Worm (Caenorhabditis elegans) whole organism, L1 larva: Measurements from ENCODE around the gene rabs-5.

Source experiments
- C16A3.4 ChIP-seq: fragments of 150-350 bp; optimal IDR thresholded peaks from 2 replicates; lab custom pipeline; 2014; ENCODE audit warnings: missing biosample characterization, missing genetic modification characterization
- C34B4.2 ChIP-seq: sonication (generic microtip); optimal IDR thresholded peaks from 2 replicates; lab custom pipeline; 2017; ENCODE audit warnings: mild to moderate bottlenecking, missing genetic modification characterization, missing compliant biosample characterization
- F16B12.6 ChIP-seq: fragments of 150-350 bp; optimal IDR thresholded peaks from 2 replicates; lab custom pipeline; 2014; ENCODE audit warnings: missing biosample characterization, missing genetic modification characterization
- aha-1 ChIP-seq: fragments of 150-350 bp; optimal IDR thresholded peaks from 2 replicates; lab custom pipeline; 2014; ENCODE audit warnings: missing biosample characterization, missing genetic modification characterization
- alr-1 ChIP-seq: fragments of 200-800 bp; sonication (Bioruptor generic); optimal IDR thresholded peaks from 2 replicates; lab custom pipeline; 2018; ENCODE audit warnings: borderline replicate concordance, mild to moderate bottlenecking, missing genetic modification characterization, missing compliant biosample characterization
- aly-2 ChIP-seq: fragments of 150-350 bp; optimal IDR thresholded peaks from 2 replicates; lab custom pipeline; 2014; ENCODE audit warnings: missing biosample characterization, missing genetic modification characterization
- blmp-1 ChIP-seq: fragments of 150-350 bp; optimal IDR thresholded peaks from 2 replicates; lab custom pipeline; 2014; ENCODE audit warnings: missing biosample characterization, missing genetic modification characterization
- ceh-82 ChIP-seq, 3 experiments: fragments of 150-350 bp in 1 of 3; sonication (generic microtip) in 2 of 3; optimal IDR thresholded peaks; 2 replicates each; lab custom pipeline; 2014 to 2017; ENCODE audit warnings: missing biosample characterization in 3 of 3, missing genetic modification characterization in 3 of 3
- dpl-1 ChIP-seq, 3 experiments: fragments of 150-350 bp in 2 of 3; sonication (generic microtip) in 1 of 3; optimal IDR thresholded peaks; 2 replicates each; lab custom pipeline; 2014 to 2017; ENCODE audit warnings: missing biosample characterization in 3 of 3, missing genetic modification characterization in 3 of 3, missing genetic modification reagents in 3 of 3
- efl-1 ChIP-seq, 4 experiments: fragments of 150-350 bp; optimal IDR thresholded peaks in 3 of 4; peaks in 1 of 4; 1 replicate in 1 of 4; 2 replicates in 3 of 4; lab custom pipeline; 2014; ENCODE audit warnings: missing biosample characterization in 2 of 4, missing genetic modification characterization in 2 of 4, missing genetic modification reagents in 2 of 4
- efl-3 ChIP-seq: fragments of 200-800 bp; sonication (Bioruptor generic); optimal IDR thresholded peaks from 2 replicates; lab custom pipeline; 2018; ENCODE audit warnings: mild to moderate bottlenecking, missing genetic modification characterization, missing compliant biosample characterization
- egl-13 ChIP-seq: sonication (generic microtip); optimal IDR thresholded peaks from 2 replicates; lab custom pipeline; 2016; ENCODE audit warnings: missing genotype, missing genetic modification reagents, missing genetic modification characterization, missing compliant biosample characterization
- egl-27 ChIP-seq, 2 experiments: fragments of 150-350 bp in 1 of 2; sonication (generic microtip); optimal IDR thresholded peaks; 3 replicates each; lab custom pipeline; 2017 to 2018; ENCODE audit warnings: missing biosample characterization in 2 of 2, missing genetic modification characterization in 2 of 2, missing genetic modification reagents in 2 of 2
- elt-3 ChIP-seq, 6 experiments: fragments of 150-350 bp in 1 of 6; sonication (generic microtip); optimal IDR thresholded peaks; 2 replicates each; lab custom pipeline; 2017 to 2018; ENCODE audit warnings: missing biosample characterization in 6 of 6, missing genetic modification characterization in 6 of 6, inconsistent platforms in 1 of 6
- fkh-8 ChIP-seq: sonication (generic microtip); optimal IDR thresholded peaks from 2 replicates; lab custom pipeline; 2016; ENCODE audit warnings: mild to moderate bottlenecking, missing genetic modification characterization, missing compliant biosample characterization
- hlh-4 ChIP-seq: sonication (generic microtip); optimal IDR thresholded peaks from 2 replicates; lab custom pipeline; 2016; ENCODE audit warnings: mild to moderate bottlenecking, missing genetic modification characterization, missing compliant biosample characterization
- irx-1 ChIP-seq: sonication (generic microtip); optimal IDR thresholded peaks from 2 replicates; lab custom pipeline; 2016; ENCODE audit warnings: missing genetic modification characterization, missing compliant biosample characterization
- isw-1 ChIP-seq: fragments of 200-800 bp; sonication (Bioruptor generic); IDR thresholded peaks from 2 replicates; pipeline ENCODE4 v1.3.6; 2022; ENCODE audit warnings: missing genetic modification characterization, missing compliant biosample characterization
- jun-1 ChIP-seq: fragments of 150-350 bp; optimal IDR thresholded peaks from 2 replicates; lab custom pipeline; 2014; ENCODE audit warnings: missing biosample characterization, missing genetic modification reagents, missing genetic modification characterization
- lin-13 ChIP-seq: fragments of 150-350 bp; optimal IDR thresholded peaks from 2 replicates; lab custom pipeline; 2014; ENCODE audit warnings: missing biosample characterization, missing genetic modification reagents, missing genetic modification characterization
- lin-14 ChIP-seq: fragments of 200-800 bp; sonication (Bioruptor generic); optimal IDR thresholded peaks from 2 replicates; lab custom pipeline; 2018; ENCODE audit warnings: mild to moderate bottlenecking, missing genetic modification characterization, moderate library complexity, missing compliant biosample characterization
- lin-15B ChIP-seq: fragments of 150-350 bp; sonication (generic microtip); optimal IDR thresholded peaks from 3 replicates; lab custom pipeline; 2014; ENCODE audit warnings: missing biosample characterization, missing genetic modification characterization
- lin-35 ChIP-seq, 2 experiments: fragments of 150-350 bp; optimal IDR thresholded peaks; 2 replicates each; lab custom pipeline; 2014; ENCODE audit warnings: missing biosample characterization in 2 of 2, missing genetic modification characterization in 2 of 2, missing genetic modification reagents in 2 of 2
- lin-39 ChIP-seq: fragments of 150-350 bp; optimal IDR thresholded peaks from 2 replicates; lab custom pipeline; 2014; ENCODE audit warnings: missing biosample characterization, missing genetic modification reagents, missing genetic modification characterization
- lsy-2 ChIP-seq, 2 experiments: fragments of 150-350 bp; optimal IDR thresholded peaks; 2 replicates each; lab custom pipeline; 2014; ENCODE audit warnings: missing biosample characterization in 2 of 2, missing genetic modification characterization in 2 of 2
- mdl-1 ChIP-seq, 2 experiments: fragments of 150-350 bp; optimal IDR thresholded peaks; 2 replicates each; lab custom pipeline; 2014 to 2017; ENCODE audit warnings: missing biosample characterization in 2 of 2, missing genetic modification characterization in 2 of 2, inconsistent platforms in 1 of 2
- mef-2 ChIP-seq: fragments of 150-350 bp; optimal IDR thresholded peaks from 2 replicates; lab custom pipeline; 2014; ENCODE audit warnings: missing biosample characterization, missing genetic modification characterization
- mep-1 ChIP-seq: fragments of 150-350 bp; optimal IDR thresholded peaks from 2 replicates; lab custom pipeline; 2014; ENCODE audit warnings: missing biosample characterization, missing genetic modification characterization
- nhr-20 ChIP-seq: sonication (generic microtip); optimal IDR thresholded peaks from 2 replicates; lab custom pipeline; 2016; ENCODE audit warnings: mild to moderate bottlenecking, missing genetic modification characterization, missing compliant biosample characterization
- nhr-28 ChIP-seq: fragments of 150-350 bp; optimal IDR thresholded peaks from 2 replicates; lab custom pipeline; 2014; ENCODE audit warnings: missing biosample characterization, missing genetic modification characterization
- nhr-47 ChIP-seq: sonication (generic microtip); optimal IDR thresholded peaks from 2 replicates; lab custom pipeline; 2016; ENCODE audit warnings: mild to moderate bottlenecking, missing genetic modification characterization, moderate library complexity, missing compliant biosample characterization
- nhr-71 ChIP-seq: sonication (generic microtip); optimal IDR thresholded peaks from 2 replicates; lab custom pipeline; 2016; ENCODE audit warnings: mild to moderate bottlenecking, missing genetic modification characterization, moderate library complexity, missing compliant biosample characterization
- nhr-77 ChIP-seq: fragments of 150-350 bp; optimal IDR thresholded peaks from 2 replicates; lab custom pipeline; 2014; ENCODE audit warnings: missing biosample characterization, missing genetic modification characterization
- nhr-84 ChIP-seq: sonication (generic microtip); optimal IDR thresholded peaks from 2 replicates; lab custom pipeline; 2017; ENCODE audit warnings: missing biosample characterization, missing genetic modification characterization
- nhr-85 ChIP-seq: sonication (generic microtip); peaks from one replicate; lab custom pipeline; 2016; ENCODE audit warnings: missing genetic modification characterization, inconsistent platforms, missing compliant biosample characterization
- nhr-90 ChIP-seq: sonication (generic microtip); optimal IDR thresholded peaks from 2 replicates; lab custom pipeline; 2016; ENCODE audit warnings: mild to moderate bottlenecking, missing genetic modification characterization, missing compliant biosample characterization; ENCODE audit not compliant: poor library complexity
- pqm-1 ChIP-seq: sonication (generic microtip); optimal IDR thresholded peaks from 3 replicates; lab custom pipeline; 2017; ENCODE audit warnings: missing biosample characterization, missing genetic modification characterization
- rnt-1 ChIP-seq: sonication (generic microtip); optimal IDR thresholded peaks from 2 replicates; lab custom pipeline; 2016; ENCODE audit warnings: mild to moderate bottlenecking, missing genetic modification characterization, moderate library complexity, missing compliant biosample characterization
- skn-1 ChIP-seq: fragments of 150-350 bp; optimal IDR thresholded peaks from 2 replicates; lab custom pipeline; 2014; ENCODE audit warnings: missing biosample characterization, missing genetic modification characterization
- snpc-4 ChIP-seq: fragments of 150-350 bp; optimal IDR thresholded peaks from 2 replicates; lab custom pipeline; 2014; ENCODE audit warnings: missing biosample characterization, missing genetic modification characterization
- snu-23 ChIP-seq: sonication (generic microtip); optimal IDR thresholded peaks from 2 replicates; lab custom pipeline; 2016; ENCODE audit warnings: missing genetic modification characterization, missing compliant biosample characterization
- sup-37 ChIP-seq: fragments of 200-800 bp; sonication (Bioruptor generic); optimal IDR thresholded peaks from 2 replicates; lab custom pipeline; 2018; ENCODE audit warnings: mild to moderate bottlenecking, missing genetic modification characterization, missing compliant biosample characterization
- swsn-7 ChIP-seq: sonication (generic microtip); optimal IDR thresholded peaks from 2 replicates; lab custom pipeline; 2016; ENCODE audit warnings: missing genetic modification characterization, missing compliant biosample characterization
- tbx-2 ChIP-seq: sonication (generic microtip); optimal IDR thresholded peaks from 2 replicates; lab custom pipeline; 2016; ENCODE audit warnings: missing genetic modification characterization, missing compliant biosample characterization
- tlp-1 ChIP-seq: fragments of 150-350 bp; optimal IDR thresholded peaks from 2 replicates; lab custom pipeline; 2014; ENCODE audit warnings: missing biosample characterization, missing genetic modification characterization
- unc-130 ChIP-seq: fragments of 150-350 bp; optimal IDR thresholded peaks from 2 replicates; lab custom pipeline; 2017; ENCODE audit warnings: missing biosample characterization, missing genetic modification characterization, inconsistent platforms
- unc-62 ChIP-seq: fragments of 150-350 bp; optimal IDR thresholded peaks from 2 replicates; lab custom pipeline; 2014; ENCODE audit warnings: missing biosample characterization, missing genetic modification reagents, missing genetic modification characterization
- unc-86 ChIP-seq: sonication (generic microtip); optimal IDR thresholded peaks from 2 replicates; lab custom pipeline; 2016; ENCODE audit warnings: missing genetic modification characterization, missing compliant biosample characterization
- vab-15 ChIP-seq: sonication (generic microtip); optimal IDR thresholded peaks from 2 replicates; lab custom pipeline; 2017; ENCODE audit warnings: missing genotype, mild to moderate bottlenecking, missing genetic modification characterization, missing compliant biosample characterization
- xbp-1 ChIP-seq: sonication (generic microtip); optimal IDR thresholded peaks from 2 replicates; lab custom pipeline; 2016; ENCODE audit warnings: missing genetic modification characterization, missing compliant biosample characterization
- zag-1 ChIP-seq: fragments of 150-350 bp; optimal IDR thresholded peaks from 2 replicates; lab custom pipeline; 2014; ENCODE audit warnings: missing biosample characterization, missing genetic modification characterization
- ztf-11 ChIP-seq, 2 experiments: sonication (generic microtip); optimal IDR thresholded peaks; 2 replicates each; lab custom pipeline; 2016 to 2017; ENCODE audit warnings: missing genetic modification characterization in 2 of 2, missing biosample characterization in 1 of 2, missing compliant biosample characterization in 1 of 2
- ztf-4 ChIP-seq: fragments of 150-350 bp; optimal IDR thresholded peaks from 2 replicates; lab custom pipeline; 2014; ENCODE audit warnings: missing biosample characterization, missing genetic modification characterization

Gene rabs-5

ce11 chrIV:8136005-8136512 is 28.7 kb upstream of the rabs-5 start, which contains the start of the genes isp-1 and islo-1:
TSS of gene isp-1 (minus strand) at chrIV:8136055.
TSS of gene islo-1 (plus strand) at chrIV:8136389.
- peak; percentile 48 to 71 for TF ChIP-seq efl-1 (optimal IDR thresholded peaks at IDR 0.05; lab: Kevin White, UChicago)
- peak in 1 of 2 experiments; percentile 61 for TF ChIP-seq efl-1 (GFP tag; optimal IDR thresholded peaks at IDR 0.05 in 1 of 2; lab: Kevin White, UChicago)
- TF ChIP-seq snpc-4 (tag; lab: Kevin White, UChicago): peak; percentile 6
- no peak for TF ChIP-seq unc-62
- TF ChIP-seq lin-14 (GFP tag; lab: Kevin White, UChicago): peak; percentile 65
- peak; percentile 63 for TF ChIP-seq nhr-77
- no peak for TF ChIP-seq jun-1 (tag; lab: Kevin White, UChicago)
- peak; percentile 25 to 58 (median 46) for TF ChIP-seq dpl-1 (GFP tag; optimal IDR thresholded peaks at IDR 0.05; lab: Kevin White, UChicago)
- TF ChIP-seq nhr-90: no peak
- TF ChIP-seq alr-1: no peak
- TF ChIP-seq egl-27 (tag; optimal IDR thresholded peaks at IDR 0.05; lab: Kevin White, UChicago): no peak
- TF ChIP-seq pqm-1: no peak
- TF ChIP-seq aha-1: no peak
- no peak for TF ChIP-seq unc-86 (tag; lab: Kevin White, UChicago)
- TF ChIP-seq mep-1 (tag; lab: Kevin White, UChicago): peak; percentile 63
- TF ChIP-seq hlh-4 (tag; lab: Kevin White, UChicago): no peak
- no peak for TF ChIP-seq tlp-1 (tag; lab: Kevin White, UChicago)
- no peak for TF ChIP-seq ztf-4 (tag; lab: Kevin White, UChicago)
- TF ChIP-seq nhr-84 (tag; lab: Kevin White, UChicago): no peak
- TF ChIP-seq efl-3 (GFP tag; lab: Kevin White, UChicago): no peak
- no peak for TF ChIP-seq mef-2 (tag; lab: Kevin White, UChicago)
- TF ChIP-seq sup-37 (GFP tag; lab: Kevin White, UChicago): no peak
- peak; percentile 4 for TF ChIP-seq skn-1 (tag; lab: Kevin White, UChicago)
- TF ChIP-seq lin-13 (GFP tag; lab: Kevin White, UChicago): peak; percentile 26
- TF ChIP-seq mdl-1 (tag; optimal IDR thresholded peaks at IDR 0.05; lab: Kevin White, UChicago): peak in 1 of 2 experiments; percentile 73
- TF ChIP-seq unc-130 (tag; lab: Kevin White, UChicago): peak; percentile 33
- peak; percentile 15 for TF ChIP-seq tbx-2 (tag; lab: Kevin White, UChicago)
- no peak for TF ChIP-seq vab-15 (tag; lab: Kevin White, UChicago)
- TF ChIP-seq lsy-2 (tag; optimal IDR thresholded peaks at IDR 0.05; lab: Kevin White, UChicago): peak; percentile 12 to 82
- peak; percentile 1 for TF ChIP-seq fkh-8 (tag; lab: Kevin White, UChicago)
- no peak for TF ChIP-seq zag-1 (tag; lab: Kevin White, UChicago)
- TF ChIP-seq nhr-47 (tag; lab: Kevin White, UChicago): peak; percentile 43
- peak; percentile 22 for TF ChIP-seq xbp-1 (tag; lab: Kevin White, UChicago)
- peak; percentile 36 for TF ChIP-seq blmp-1 (tag; lab: Kevin White, UChicago)
- no peak for TF ChIP-seq lin-39 (tag; lab: Kevin White, UChicago)
- TF ChIP-seq lin-35 (GFP tag; optimal IDR thresholded peaks at IDR 0.05; lab: Kevin White, UChicago): peak; percentile 69 to 77
- TF ChIP-seq lin-15B: peak; percentile 77
- TF ChIP-seq nhr-28: no peak
- TF ChIP-seq C34B4.2 (tag; lab: Kevin White, UChicago): no peak
- peak; percentile 50 for TF ChIP-seq nhr-85 (tag; lab: Kevin White, UChicago)
- TF ChIP-seq C16A3.4 (tag; lab: Kevin White, UChicago): peak; percentile 74
- TF ChIP-seq egl-13 (tag; lab: Kevin White, UChicago): no peak
- peak; percentile 60 for TF ChIP-seq snu-23
- TF ChIP-seq irx-1 (tag; lab: Kevin White, UChicago): peak; percentile 34
- peak in 1 of 6 experiments; percentile 4 for TF ChIP-seq elt-3 (tag; optimal IDR thresholded peaks at IDR 0.05; lab: Kevin White, UChicago)
- peak; percentile 52 for TF ChIP-seq nhr-20 (tag; lab: Kevin White, UChicago)
- peak in 2 of 3 experiments; percentile 28 to 75 for TF ChIP-seq ceh-82 (tag; optimal IDR thresholded peaks at IDR 0.05; lab: Kevin White, UChicago)
- peak; percentile 8; the same call in 1 of the 2 replicates for TF ChIP-seq isw-1 (GFP tag; lab: Robert Waterston, UW)
- TF ChIP-seq swsn-7: peak; percentile 24
- no peak for TF ChIP-seq ztf-11 (tag; optimal IDR thresholded peaks at IDR 0.05; lab: Kevin White, UChicago)
- TF ChIP-seq rnt-1 (tag; lab: Kevin White, UChicago): peak; percentile 56
- TF ChIP-seq aly-2 (tag; lab: Kevin White, UChicago): no peak
- TF ChIP-seq nhr-71 (tag; lab: Kevin White, UChicago): peak; percentile 60
- TF ChIP-seq F16B12.6 (tag; lab: Kevin White, UChicago): peak; percentile 24
